Fruit fly (Drosophila melanogaster) S2 (cell line): ENCODE measurements around the gene CG6479.

Source experiments
- CG8478 ChIP-seq: fragments of >200 bp; optimal IDR thresholded peaks from 2 replicates; lab custom pipeline; 2018
- CTCF ChIP-seq, 2 experiments: fragments of >200 bp; optimal IDR thresholded peaks; 2 replicates each; lab custom pipeline; 2018

dm6 chr3L:17310509-17310908 is 28.6 kb downstream of the CG6479 start:
- TF ChIP-seq CTCF (optimal IDR thresholded peaks at IDR 0.05; lab: Kevin White, UChicago) (no peak), CG8478 (no peak)
